Fruit fly (Drosophila melanogaster): Measurements from ENCODE around the gene CG43998.

The CG43998 gene

DNA sequence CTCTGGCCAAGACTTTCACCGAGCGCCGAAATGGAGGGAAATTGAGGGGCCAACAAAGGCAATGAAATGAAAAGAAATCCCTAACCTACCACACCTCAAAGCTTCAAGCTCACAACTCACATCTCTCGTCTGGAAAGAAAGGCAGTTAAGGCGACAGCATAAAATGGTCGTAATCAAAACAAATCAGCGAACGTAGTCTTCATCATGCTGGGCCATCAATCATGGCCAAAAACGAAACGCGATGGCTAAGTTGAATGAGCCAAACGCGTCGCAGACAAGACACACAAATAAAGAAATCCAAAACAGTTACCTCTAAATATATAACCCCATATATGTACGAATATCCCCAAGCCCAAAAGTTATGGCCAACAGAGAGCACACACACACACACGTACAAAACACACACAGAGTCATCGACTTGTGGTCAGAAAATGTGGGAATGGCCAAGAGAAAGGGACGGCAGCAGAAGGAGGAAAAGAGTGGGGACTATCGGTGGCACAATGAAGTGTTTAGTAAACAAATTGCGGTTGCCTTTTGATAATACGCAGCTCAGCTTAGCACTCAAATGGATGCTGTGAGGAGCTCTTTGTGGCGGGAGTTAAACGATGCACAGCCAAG, 17.6 kb downstream of the CG43998 start:
- peak; percentile 19 for TF ChIP-seq fkh (GFP tag; optimal IDR thresholded peaks at IDR 0.05)
- no peak for TF ChIP-seq spab (GFP tag; optimal IDR thresholded peaks at IDR 0.05)
- no peak for TF ChIP-seq CG11902 (GFP tag; optimal IDR thresholded peaks at IDR 0.05)
- no peak for TF ChIP-seq svp (GFP tag)
- TF ChIP-seq Gug (GFP tag; IDR thresholded peaks at IDR 0.05): no peak
- TF ChIP-seq Eip78C (GFP tag): peak; percentile 37
- peak; percentile 7 for TF ChIP-seq CG6854 (GFP tag; optimal IDR thresholded peaks at IDR 0.05)

DNA sequence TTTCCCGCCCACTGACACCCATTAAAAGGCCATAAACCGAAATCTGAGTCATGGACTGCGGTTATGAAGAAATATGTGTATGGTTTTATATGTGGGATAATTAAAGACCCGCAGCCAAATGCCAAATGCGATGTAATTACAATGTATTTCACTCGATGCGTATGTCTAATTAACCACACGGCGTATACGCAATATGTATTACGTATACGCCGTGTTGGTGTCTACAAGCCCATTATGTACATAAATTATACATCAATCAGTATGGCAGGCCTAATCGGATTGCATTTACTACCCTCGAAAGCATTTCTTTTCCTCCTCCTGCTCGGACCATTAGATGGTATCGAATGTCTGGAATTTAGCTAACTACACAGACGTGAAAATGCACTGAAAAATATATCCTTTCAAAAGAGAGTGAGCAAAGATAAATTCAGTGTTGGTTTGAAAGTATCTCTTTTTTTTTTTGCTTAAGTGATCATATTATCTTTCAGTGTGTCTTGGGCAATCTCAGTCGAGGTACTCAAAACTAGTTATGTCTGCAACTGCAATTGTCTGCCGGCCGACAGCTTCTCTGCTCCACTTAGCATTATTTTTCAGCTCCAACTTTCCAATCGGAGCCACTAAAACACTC, 18.4 kb downstream of the CG43998 start:
- TF ChIP-seq CG8119 (GFP tag; IDR thresholded peaks at IDR 0.05): peak; percentile 59; the same call in 1 of the 3 replicates
- no peak for TF ChIP-seq CG16779 (tag; optimal IDR thresholded peaks at IDR 0.05)
- TF ChIP-seq CG6276 (GFP tag; optimal IDR thresholded peaks at IDR 0.05): peak; percentile 35
- peak; percentile 13 for TF ChIP-seq OdsH (GFP tag; optimal IDR thresholded peaks at IDR 0.05)
- peak; percentile 40; the same call in 1 of the 3 replicates for TF ChIP-seq eg (GFP tag; IDR thresholded peaks at IDR 0.05)
- peak; percentile 2 for TF ChIP-seq dac (GFP tag; optimal IDR thresholded peaks at IDR 0.05)
- peak; percentile 68 for TF ChIP-seq CG32006 (GFP tag; optimal IDR thresholded peaks at IDR 0.05)
- peak; percentile 70 for TF ChIP-seq Hr4 (GFP tag; optimal IDR thresholded peaks at IDR 0.05)
- no peak for TF ChIP-seq Hr39 (GFP tag; optimal IDR thresholded peaks at IDR 0.05)
- TF ChIP-seq CG15336 (GFP tag; IDR thresholded peaks at IDR 0.05): peak; percentile 75
- TF ChIP-seq fd85E (GFP tag; optimal IDR thresholded peaks at IDR 0.05): no peak
- TF ChIP-seq topi (GFP tag; optimal IDR thresholded peaks at IDR 0.05): no peak
- TF ChIP-seq CG3919 (GFP tag; optimal IDR thresholded peaks at IDR 0.05): peak; percentile 2
- peak; percentile 14 for TF ChIP-seq CG4318 (GFP tag; optimal IDR thresholded peaks at IDR 0.05)
- TF ChIP-seq Eip78C (GFP tag): peak; percentile 42

DNA sequence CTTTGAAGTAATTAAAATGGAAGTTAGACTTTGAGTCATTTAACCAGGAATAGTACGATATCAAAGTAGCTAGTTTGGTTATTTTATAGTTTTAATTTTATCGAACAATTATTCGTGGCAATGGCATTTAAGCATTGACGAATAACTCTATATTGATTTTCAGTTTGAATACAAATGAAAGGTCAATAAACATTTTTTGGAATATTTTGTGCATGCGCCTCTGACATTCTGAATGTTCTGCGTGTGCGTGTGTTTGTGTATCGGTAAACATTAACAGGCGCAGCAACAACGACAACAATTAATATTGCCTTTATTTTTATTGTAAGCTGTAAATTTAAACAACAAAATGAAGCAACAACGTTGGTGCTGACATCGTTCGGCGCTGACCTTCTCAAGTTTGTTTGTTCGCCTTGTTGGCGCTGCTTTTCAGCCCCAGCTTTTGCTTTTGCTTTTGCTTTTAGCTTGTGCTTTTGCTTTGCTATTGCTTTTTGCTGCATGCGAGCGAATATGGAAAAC, 19.4 kb downstream of the CG43998 start:
- TF ChIP-seq CG6808 (GFP tag; optimal IDR thresholded peaks at IDR 0.05) (peak; percentile 53), CG8319 (GFP tag; optimal IDR thresholded peaks at IDR 0.05) (peak; percentile 60), eg (GFP tag; IDR thresholded peaks at IDR 0.05) (no peak), salr (GFP tag; optimal IDR thresholded peaks at IDR 0.05) (peak; percentile 54 to 60), Sox102F (GFP tag; optimal IDR thresholded peaks at IDR 0.05) (peak; percentile 84), CG15336 (GFP tag; IDR thresholded peaks at IDR 0.05) (no peak), CG11762 (GFP tag; optimal IDR thresholded peaks at IDR 0.05; ENCODE audit: insufficient read depth) (peak; percentile 32), CG31627 (GFP tag; optimal IDR thresholded peaks at IDR 0.05) (peak; percentile 86), CG32006 (GFP tag; optimal IDR thresholded peaks at IDR 0.05) (peak; percentile 40), vri (GFP tag; optimal IDR thresholded peaks at IDR 0.05) (peak; percentile 45), Lpt (GFP tag; optimal IDR thresholded peaks at IDR 0.05) (no peak), svp (GFP tag) (peak; percentile 95), CG34406 (GFP tag; optimal IDR thresholded peaks at IDR 0.05) (peak; percentile 88), lz (GFP tag; optimal IDR thresholded peaks at IDR 0.05) (peak; percentile 71), CG10631 (GFP tag; optimal IDR thresholded peaks at IDR 0.05) (peak; percentile 73), Sox15 (GFP tag; optimal IDR thresholded peaks at IDR 0.05) (peak; percentile 77), CG6276 (GFP tag; optimal IDR thresholded peaks at IDR 0.05) (no peak), Hr38 (GFP tag; optimal IDR thresholded peaks at IDR 0.05) (no peak), Sox14 (GFP tag; optimal IDR thresholded peaks at IDR 0.05) (peak; percentile 79), cyc (GFP tag; optimal IDR thresholded peaks at IDR 0.05) (peak; percentile 29), CG10669 (GFP tag; optimal IDR thresholded peaks at IDR 0.05) (peak; percentile 87), net (GFP tag; optimal IDR thresholded peaks at IDR 0.05) (peak; percentile 80), CG1621 (tag; optimal IDR thresholded peaks at IDR 0.05) (peak; percentile 69), Ets96B (tag; optimal IDR thresholded peaks at IDR 0.05) (peak; percentile 81), fkh (GFP tag; optimal IDR thresholded peaks at IDR 0.05) (peak; percentile 87), CG3919 (GFP tag; optimal IDR thresholded peaks at IDR 0.05) (peak; percentile 52), CG8119 (GFP tag; IDR thresholded peaks at IDR 0.05) (0 out of 3 replicates have a peak, but pooled peaks have one; percentile 22), CG11294 (GFP tag; IDR thresholded peaks at IDR 0.05) (peak; percentile 5; the same call in 1 of the 2 replicates), Smox (GFP tag; optimal IDR thresholded peaks at IDR 0.05) (peak; percentile 79), CG8632 (GFP tag; optimal IDR thresholded peaks at IDR 0.05) (peak; percentile 86), Eip93F (GFP tag; optimal IDR thresholded peaks at IDR 0.05) (no peak), pdm3 (GFP tag; optimal IDR thresholded peaks at IDR 0.05) (peak; percentile 81), ss (GFP tag; optimal IDR thresholded peaks at IDR 0.05) (peak in 1 of 2 experiments; percentile 88)

Data from whole organism, prepupa.